Fruit fly (Drosophila melanogaster) whole organism, embryonic: ENCODE measurements around the gene SmydA-2.

Experiments used
- Bteb2 ChIP-seq: fragments of 200-800 bp; sonication (Bioruptor generic); optimal IDR thresholded peaks from 2 replicates; lab custom pipeline; 2016; ENCODE audit warnings: missing biosample characterization, missing genetic modification characterization
- CG10979 ChIP-seq: fragments of 200-800 bp; sonication (Bioruptor generic); optimal IDR thresholded peaks from 2 replicates; lab custom pipeline; 2018; ENCODE audit warnings: missing biosample characterization, mild to moderate bottlenecking, missing genetic modification characterization, moderate library complexity
- CG12659 ChIP-seq: fragments of 200-800 bp; sonication (Bioruptor generic); optimal IDR thresholded peaks from 3 replicates; lab custom pipeline; 2017; ENCODE audit warnings: mild to moderate bottlenecking, missing biosample characterization, missing genetic modification reagents, missing genetic modification characterization
- CG12942 ChIP-seq: fragments of 200-800 bp; sonication (Bioruptor generic); optimal IDR thresholded peaks from 3 replicates; lab custom pipeline; 2016; ENCODE audit warnings: missing biosample characterization, missing genetic modification characterization
- CG13624 ChIP-seq: fragments of 200-800 bp; sonication (Bioruptor generic); optimal IDR thresholded peaks from 2 replicates; lab custom pipeline; 2016; ENCODE audit warnings: missing biosample characterization, missing genetic modification characterization
- CG13775 ChIP-seq: fragments of 200-800 bp; sonication (Bioruptor generic); optimal IDR thresholded peaks from 3 replicates; lab custom pipeline; 2017; ENCODE audit warnings: missing biosample characterization, mild to moderate bottlenecking, missing genetic modification characterization
- CG1529 ChIP-seq: fragments of 200-800 bp; sonication (Bioruptor generic); optimal IDR thresholded peaks from 3 replicates; lab custom pipeline; 2018; ENCODE audit warnings: missing biosample characterization, missing genetic modification characterization
- CG17912 ChIP-seq: fragments of 200-800 bp; sonication (Bioruptor generic); optimal IDR thresholded peaks from 2 replicates; lab custom pipeline; 2018; ENCODE audit warnings: missing biosample characterization, mild to moderate bottlenecking, missing genetic modification characterization
- CG2116 ChIP-seq: fragments of 200-800 bp; sonication (Bioruptor generic); optimal IDR thresholded peaks from 3 replicates; lab custom pipeline; 2018; ENCODE audit warnings: missing biosample characterization, mild to moderate bottlenecking, missing genetic modification characterization
- CG2129 ChIP-seq: fragments of 200-800 bp; sonication (Bioruptor generic); IDR thresholded peaks from 2 replicates; pipeline ENCODE4 v1.3.6; 2022; ENCODE audit warnings: missing biosample characterization, missing genetic modification characterization; ENCODE audit not compliant: partially characterized antibody
- CG31388 ChIP-seq: fragments of 200-800 bp; sonication (Bioruptor generic); optimal IDR thresholded peaks from 2 replicates; lab custom pipeline; 2016; ENCODE audit warnings: missing biosample characterization, missing genetic modification characterization
- CG32767 ChIP-seq: fragments of 200-800 bp; sonication (Bioruptor generic); IDR thresholded peaks from 2 replicates; pipeline ENCODE4 v1.3.6; 2022; ENCODE audit warnings: missing biosample characterization, missing genetic modification characterization
- CG3281 ChIP-seq: fragments of 200-800 bp; sonication (Bioruptor generic); optimal IDR thresholded peaks from 3 replicates; lab custom pipeline; 2017; ENCODE audit warnings: missing biosample characterization, mild to moderate bottlenecking, missing genetic modification characterization
- CG33557 ChIP-seq: fragments of 200-800 bp; sonication (Bioruptor generic); optimal IDR thresholded peaks from 2 replicates; lab custom pipeline; 2019; ENCODE audit warnings: missing biosample characterization, mild to moderate bottlenecking, missing genetic modification characterization, moderate library complexity
- CG4424 ChIP-seq: fragments of 200-800 bp; sonication (Bioruptor generic); optimal IDR thresholded peaks from 3 replicates; lab custom pipeline; 2016; ENCODE audit warnings: missing biosample characterization, missing genetic modification characterization
- CG4617 ChIP-seq: fragments of 200-800 bp; sonication (Bioruptor generic); optimal IDR thresholded peaks from 3 replicates; lab custom pipeline; 2016; ENCODE audit warnings: missing biosample characterization, missing genetic modification characterization, borderline replicate concordance
- CG5180 ChIP-seq: fragments of 200-800 bp; sonication (Bioruptor generic); optimal IDR thresholded peaks from 3 replicates; lab custom pipeline; 2017; ENCODE audit warnings: missing biosample characterization, missing genetic modification characterization, mild to moderate bottlenecking, moderate library complexity, missing genetic modification reagents
- CG5953 ChIP-seq: fragments of 200-800 bp; sonication (Bioruptor generic); IDR thresholded peaks from 2 replicates; pipeline ENCODE4 v1.3.6; 2022; ENCODE audit warnings: missing biosample characterization, missing genetic modification characterization
- CG6272 ChIP-seq: fragments of 200-800 bp; sonication (Bioruptor generic); IDR thresholded peaks from 2 replicates; pipeline ENCODE4 v1.3.6; 2022; ENCODE audit warnings: missing biosample characterization, missing genetic modification characterization
- CG7357 ChIP-seq: fragments of 200-800 bp; sonication (Bioruptor generic); IDR thresholded peaks from 3 replicates; pipeline ENCODE4 v1.3.6; 2022; ENCODE audit warnings: missing biosample characterization, missing genetic modification characterization
- CG7745 ChIP-seq: fragments of 200-800 bp; sonication (Bioruptor generic); optimal IDR thresholded peaks from 2 replicates; lab custom pipeline; 2018; ENCODE audit warnings: missing biosample characterization, mild to moderate bottlenecking, missing genetic modification characterization, moderate library complexity
- CG7987 ChIP-seq: fragments of 200-800 bp; sonication (Bioruptor generic); optimal IDR thresholded peaks from 2 replicates; lab custom pipeline; 2018; ENCODE audit warnings: missing biosample characterization, mild to moderate bottlenecking, missing genetic modification characterization, moderate library complexity
- CkIIα-i1 ChIP-seq: fragments of 200-800 bp; sonication (Bioruptor generic); IDR thresholded peaks from 2 replicates; pipeline ENCODE4 v1.3.6; 2022; ENCODE audit warnings: missing biosample characterization, missing genetic modification characterization
- Doc3 ChIP-seq: fragments of 200-800 bp; sonication (Bioruptor generic); IDR thresholded peaks from 3 replicates; pipeline ENCODE4 v1.3.6; 2022; ENCODE audit warnings: missing biosample characterization, missing genetic modification characterization; ENCODE audit not compliant: partially characterized antibody
- Dp ChIP-seq: fragments of 200-800 bp; sonication (Bioruptor generic); optimal IDR thresholded peaks from 2 replicates; lab custom pipeline; 2018; ENCODE audit warnings: missing biosample characterization, mild to moderate bottlenecking, missing genetic modification characterization, moderate library complexity
- Drgx ChIP-seq: fragments of 200-800 bp; sonication (Bioruptor generic); IDR thresholded peaks from 2 replicates; pipeline ENCODE4 v1.3.6; 2022; ENCODE audit warnings: missing biosample characterization, missing genetic modification characterization
- Ets65A ChIP-seq: fragments of 200-800 bp; sonication (Bioruptor generic); peaks from one replicate; lab custom pipeline; 2016; ENCODE audit warnings: missing biosample characterization, missing genetic modification characterization
- Ets97D ChIP-seq: fragments of 200-800 bp; sonication (Bioruptor generic); optimal IDR thresholded peaks from 3 replicates; lab custom pipeline; 2016; ENCODE audit warnings: missing biosample characterization, missing genetic modification characterization
- Hmr ChIP-seq: fragments of 200-800 bp; sonication (Bioruptor generic); optimal IDR thresholded peaks from 3 replicates; lab custom pipeline; 2017; ENCODE audit warnings: mild to moderate bottlenecking, missing biosample characterization, missing genetic modification reagents, missing genetic modification characterization
- Lhr ChIP-seq: fragments of 200-800 bp; sonication (Bioruptor generic); optimal IDR thresholded peaks from 3 replicates; lab custom pipeline; 2017; ENCODE audit warnings: mild to moderate bottlenecking, missing biosample characterization, missing genetic modification reagents, missing genetic modification characterization
- MBD-R2 ChIP-seq: fragments of 200-800 bp; sonication (Bioruptor generic); IDR thresholded peaks from 2 replicates; pipeline ENCODE4 v1.3.6; 2022; ENCODE audit warnings: missing biosample characterization, missing genetic modification characterization
- Nf-YC ChIP-seq: fragments of 200-800 bp; optimal IDR thresholded peaks from 3 replicates; lab custom pipeline; 2019; ENCODE audit warnings: missing biosample characterization, mild to moderate bottlenecking, missing genetic modification characterization, moderate library complexity
- Poxn ChIP-seq: fragments of 200-800 bp; sonication (Bioruptor generic); IDR thresholded peaks from 2 replicates; pipeline ENCODE4 v1.3.6; 2022; ENCODE audit warnings: missing biosample characterization, missing genetic modification characterization
- ap ChIP-seq: fragments of 200-800 bp; sonication (Bioruptor generic); IDR thresholded peaks from 2 replicates; pipeline ENCODE4 v1.3.6; 2022; ENCODE audit warnings: missing biosample characterization, missing genetic modification characterization
- bab2 ChIP-seq: fragments of 200-800 bp; sonication (Bioruptor generic); optimal IDR thresholded peaks from 2 replicates; lab custom pipeline; 2016; ENCODE audit warnings: missing biosample characterization, missing genetic modification characterization
- bbx ChIP-seq: fragments of 200-800 bp; sonication (Bioruptor generic); IDR thresholded peaks from 2 replicates; pipeline ENCODE4 v1.3.6; 2022; ENCODE audit warnings: missing biosample characterization, missing genetic modification characterization; ENCODE audit not compliant: partially characterized antibody
- br ChIP-seq: fragments of >200 bp; optimal IDR thresholded peaks from 2 replicates; lab custom pipeline; 2017
- chm ChIP-seq: fragments of 200-800 bp; sonication (Bioruptor generic); IDR thresholded peaks from 2 replicates; pipeline ENCODE4 v1.3.6; 2022; ENCODE audit warnings: missing biosample characterization, missing genetic modification characterization
- dati ChIP-seq: fragments of 200-800 bp; sonication (Bioruptor generic); IDR thresholded peaks from 2 replicates; pipeline ENCODE4 v1.3.6; 2022; ENCODE audit warnings: missing biosample characterization, missing genetic modification characterization
- dpn ChIP-seq, 2 experiments: fragments of 200-800 bp; sonication (Bioruptor generic); optimal IDR thresholded peaks; 3 replicates each; lab custom pipeline; 2016; ENCODE audit warnings: missing biosample characterization in 2 of 2, missing genetic modification characterization in 2 of 2
- emc ChIP-seq: fragments of 200-800 bp; sonication (Bioruptor generic); optimal IDR thresholded peaks from 2 replicates; lab custom pipeline; 2016; ENCODE audit warnings: missing biosample characterization, missing genetic modification characterization
- eyg ChIP-seq: fragments of 200-800 bp; sonication (Bioruptor generic); optimal IDR thresholded peaks from 3 replicates; lab custom pipeline; 2016; ENCODE audit warnings: missing biosample characterization, missing genetic modification characterization
- gfzf ChIP-seq: fragments of 200-800 bp; sonication (Bioruptor generic); optimal IDR thresholded peaks from 2 replicates; lab custom pipeline; 2016; ENCODE audit warnings: missing biosample characterization, mild to moderate bottlenecking, missing genetic modification characterization, moderate library complexity
- hb ChIP-seq: fragments of 200-800 bp; sonication (Bioruptor generic); IDR thresholded peaks from 3 replicates; pipeline ENCODE4 v1.3.6; 2022; ENCODE audit warnings: missing biosample characterization, missing genetic modification characterization; ENCODE audit not compliant: partially characterized antibody
- ken ChIP-seq: fragments of 200-800 bp; sonication (Bioruptor generic); IDR thresholded peaks from 3 replicates; pipeline ENCODE4 v1.3.6; 2022; ENCODE audit warnings: missing biosample characterization, missing genetic modification characterization
- pho ChIP-seq: fragments of 200-800 bp; sonication (Bioruptor generic); optimal IDR thresholded peaks from 2 replicates; lab custom pipeline; 2016; ENCODE audit warnings: missing biosample characterization, missing genetic modification characterization
- scrt ChIP-seq: fragments of 200-800 bp; sonication (Bioruptor generic); optimal IDR thresholded peaks from 2 replicates; lab custom pipeline; 2018; ENCODE audit warnings: missing biosample characterization, mild to moderate bottlenecking, missing genetic modification characterization, moderate library complexity
- sens-2 ChIP-seq: fragments of 200-800 bp; sonication (Bioruptor generic); IDR thresholded peaks from 2 replicates; pipeline ENCODE4 v1.3.6; 2022; ENCODE audit warnings: missing biosample characterization, missing genetic modification characterization
- sisA ChIP-seq: fragments of 200-800 bp; sonication (Bioruptor generic); IDR thresholded peaks from 2 replicates; pipeline ENCODE4 v1.3.6; 2022; ENCODE audit warnings: missing biosample characterization, missing genetic modification characterization
- wek ChIP-seq: fragments of 200-800 bp; sonication (Bioruptor generic); optimal IDR thresholded peaks from 3 replicates; lab custom pipeline; 2018; ENCODE audit warnings: missing biosample characterization, mild to moderate bottlenecking, missing genetic modification characterization, moderate library complexity

Gene SmydA-2

dm6 chr3L:19045299-19046025, 42.4 kb upstream of the SmydA-2 start, which contains the start of gene nkd (continued):
- TF ChIP-seq CG3281 (GFP tag; lab: Kevin White, UChicago) (peak; percentile 46), CG4617 (GFP tag; lab: Kevin White, UChicago) (peak; percentile 53), CG13624 (GFP tag; lab: Kevin White, UChicago) (peak; percentile 67), ken (peak; percentile 80), gfzf (GFP tag; lab: Kevin White, UChicago) (no peak), CG32767 (GFP tag; lab: Robert Waterston, UW) (peak; percentile 88), Bteb2 (GFP tag; lab: Kevin White, UChicago) (peak; percentile 65), CG2129 (GFP tag; lab: Robert Waterston, UW) (no peak), Dp (GFP tag; lab: Kevin White, UChicago) (no peak), CG13775 (peak; percentile 71), Drgx (GFP tag; lab: Robert Waterston, UW) (peak; percentile 92), CG2116 (GFP tag; lab: Kevin White, UChicago) (peak; percentile 66), Ets97D (GFP tag; lab: Kevin White, UChicago) (peak; percentile 43), hb (GFP tag; lab: Robert Waterston, UW) (no peak), CG1529 (GFP tag; lab: Kevin White, UChicago) (peak; percentile 29), dati (GFP tag; lab: Robert Waterston, UW) (peak; percentile 64; the same call in 1 of the 2 replicates), br (lab: Kevin White, UChicago) (no peak), Hmr (GFP tag; lab: Kevin White, UChicago) (peak; percentile 87), scrt (GFP tag; lab: Kevin White, UChicago) (peak; percentile 67), bbx (GFP tag; lab: Robert Waterston, UW) (peak; percentile 81), ap (GFP tag; lab: Robert Waterston, UW) (peak; percentile 88), CG5953 (peak; percentile 90), Lhr (peak; percentile 40), CG5180 (GFP tag; lab: Kevin White, UChicago) (peak; percentile 64), Poxn (peak; percentile 7; the same call in 1 of the 2 replicates), dpn (GFP tag; optimal IDR thresholded peaks at IDR 0.05; lab: Kevin White, UChicago) (peak; percentile 79 to 93), Nf-YC (tag; lab: Kevin White, UChicago) (peak; percentile 81), bab2 (GFP tag; lab: Kevin White, UChicago) (peak; percentile 71), emc (no peak), CG7987 (GFP tag; lab: Kevin White, UChicago) (peak; percentile 58), CG33557 (GFP tag; lab: Kevin White, UChicago) (peak; percentile 89), CkIIα-i1 (GFP tag; lab: Robert Waterston, UW) (no peak), sens-2 (GFP tag; lab: Robert Waterston, UW) (peak; percentile 87), eyg (peak; percentile 18), CG7745 (peak; percentile 55), CG17912 (peak; percentile 58), wek (GFP tag; lab: Kevin White, UChicago) (peak; percentile 50), CG6272 (GFP tag; lab: Robert Waterston, UW) (peak; percentile 62), MBD-R2 (GFP tag; lab: Robert Waterston, UW) (peak; percentile 42), Ets65A (GFP tag; lab: Kevin White, UChicago) (peak; percentile 90), pho (GFP tag; lab: Kevin White, UChicago) (peak; percentile 40), CG31388 (GFP tag; lab: Kevin White, UChicago) (peak; percentile 4), chm (GFP tag; lab: Robert Waterston, UW) (peak; percentile 95), CG12942 (GFP tag; lab: Kevin White, UChicago) (peak; percentile 92), CG7357 (GFP tag; lab: Robert Waterston, UW) (peak; percentile 65; the same call in 1 of the 3 replicates), CG10979 (peak; percentile 93), sisA (GFP tag; lab: Robert Waterston, UW) (peak; percentile 83), CG12659 (GFP tag; lab: Kevin White, UChicago) (peak; percentile 90), CG4424 (GFP tag; lab: Kevin White, UChicago) (peak; percentile 82), Doc3 (GFP tag; lab: Robert Waterston, UW) (no peak)
